Fruit fly (Drosophila melanogaster): ENCODE measurements around the gene Ubc2.

The Ubc2 gene

dm6 chr2L:10751879-10752620 lies 15.8 kb downstream of the Ubc2 start:
- TF ChIP-seq CG32006 (GFP tag; optimal IDR thresholded peaks at IDR 0.05) = peak; percentile 87
- TF ChIP-seq topi (GFP tag; optimal IDR thresholded peaks at IDR 0.05) = no peak
- TF ChIP-seq Sox15 (GFP tag; optimal IDR thresholded peaks at IDR 0.05) = no peak
- TF ChIP-seq Sox102F (GFP tag; optimal IDR thresholded peaks at IDR 0.05) = no peak
- TF ChIP-seq Eip78C (GFP tag) = peak; percentile 78
- peak; percentile 29 for TF ChIP-seq net (GFP tag; optimal IDR thresholded peaks at IDR 0.05)
- no peak for TF ChIP-seq CG34406 (GFP tag; optimal IDR thresholded peaks at IDR 0.05)
- TF ChIP-seq CG15336 (GFP tag; IDR thresholded peaks at IDR 0.05) = peak; percentile 71
- TF ChIP-seq CG6163 (GFP tag; IDR thresholded peaks at IDR 0.05) = peak; percentile 22; the same call in 1 of the 3 replicates
- TF ChIP-seq fd59A (GFP tag; optimal IDR thresholded peaks at IDR 0.05) = peak; percentile 12
- peak; percentile 8 for TF ChIP-seq CG3032 (tag; optimal IDR thresholded peaks at IDR 0.05)
- no peak for TF ChIP-seq ss (GFP tag; optimal IDR thresholded peaks at IDR 0.05)
- TF ChIP-seq CG11294 (GFP tag; IDR thresholded peaks at IDR 0.05) = peak; percentile 51; the same call in 1 of the 2 replicates
- TF ChIP-seq OdsH (GFP tag; optimal IDR thresholded peaks at IDR 0.05) = peak; percentile 44
- peak; percentile 36 for TF ChIP-seq achi (GFP tag; optimal IDR thresholded peaks at IDR 0.05)
- TF ChIP-seq Blimp-1 (GFP tag; optimal IDR thresholded peaks at IDR 0.05) = no peak
- TF ChIP-seq pdm3 (GFP tag; optimal IDR thresholded peaks at IDR 0.05) = peak; percentile 15
- no peak for TF ChIP-seq CG8632 (GFP tag; optimal IDR thresholded peaks at IDR 0.05)
- TF ChIP-seq Eip93F (GFP tag; optimal IDR thresholded peaks at IDR 0.05) = no peak
- no peak for TF ChIP-seq Eip75B (GFP tag; optimal IDR thresholded peaks at IDR 0.05)
- no peak for TF ChIP-seq Hr38 (GFP tag; optimal IDR thresholded peaks at IDR 0.05)
- no peak for TF ChIP-seq CG6792 (GFP tag; optimal IDR thresholded peaks at IDR 0.05)
- peak; percentile 99 for TF ChIP-seq fkh (GFP tag; optimal IDR thresholded peaks at IDR 0.05)
- TF ChIP-seq CG4318 (GFP tag; optimal IDR thresholded peaks at IDR 0.05) = peak; percentile 60
- TF ChIP-seq Ets96B (tag; optimal IDR thresholded peaks at IDR 0.05) = no peak
- peak; percentile 74 for TF ChIP-seq Hr4 (GFP tag; optimal IDR thresholded peaks at IDR 0.05)
- peak; percentile 58 for TF ChIP-seq Lpt (GFP tag; optimal IDR thresholded peaks at IDR 0.05)
- no peak for TF ChIP-seq CG11902 (GFP tag; optimal IDR thresholded peaks at IDR 0.05)
- TF ChIP-seq lz (GFP tag; optimal IDR thresholded peaks at IDR 0.05) = no peak
- TF ChIP-seq CG10631 (GFP tag; optimal IDR thresholded peaks at IDR 0.05) = peak; percentile 20
- TF ChIP-seq CG1621 (tag; optimal IDR thresholded peaks at IDR 0.05) = no peak
- TF ChIP-seq CG31627 (GFP tag; optimal IDR thresholded peaks at IDR 0.05) = no peak
- no peak for TF ChIP-seq Smox (GFP tag; optimal IDR thresholded peaks at IDR 0.05)
- no peak for TF ChIP-seq Hr39 (GFP tag; optimal IDR thresholded peaks at IDR 0.05)
- TF ChIP-seq salr (GFP tag; optimal IDR thresholded peaks at IDR 0.05) = peak in 1 of 2 experiments; percentile 55
- TF ChIP-seq Sox14 (GFP tag; optimal IDR thresholded peaks at IDR 0.05) = peak; percentile 9
- TF ChIP-seq CG6854 (GFP tag; optimal IDR thresholded peaks at IDR 0.05) = no peak
- no peak for TF ChIP-seq spab (GFP tag; optimal IDR thresholded peaks at IDR 0.05)
- peak; percentile 71 for TF ChIP-seq CG6276 (GFP tag; optimal IDR thresholded peaks at IDR 0.05)
- TF ChIP-seq Met (GFP tag; optimal IDR thresholded peaks at IDR 0.05) = no peak
- no peak for TF ChIP-seq fd85E (GFP tag; optimal IDR thresholded peaks at IDR 0.05)
- peak; percentile 36; the same call in 1 of the 2 replicates for TF ChIP-seq Gug (GFP tag; IDR thresholded peaks at IDR 0.05)
- TF ChIP-seq CG8319 (GFP tag; optimal IDR thresholded peaks at IDR 0.05) = no peak
- no peak for TF ChIP-seq cyc (GFP tag; optimal IDR thresholded peaks at IDR 0.05)
- no peak for TF ChIP-seq CG11762 (GFP tag; optimal IDR thresholded peaks at IDR 0.05; ENCODE audit: insufficient read depth)
- TF ChIP-seq vri (GFP tag; optimal IDR thresholded peaks at IDR 0.05) = no peak
- TF ChIP-seq Ets21C (GFP tag; optimal IDR thresholded peaks at IDR 0.05) = no peak
- no peak for TF ChIP-seq esn (GFP tag; optimal IDR thresholded peaks at IDR 0.05)
- peak; percentile 76 for TF ChIP-seq CG8119 (GFP tag; IDR thresholded peaks at IDR 0.05)
- TF ChIP-seq acj6 (GFP tag; optimal IDR thresholded peaks at IDR 0.05) = no peak
- no peak for TF ChIP-seq CG9139 (GFP tag; optimal IDR thresholded peaks at IDR 0.05)
